Worm (Caenorhabditis elegans) whole organism, early embryonic: ENCODE measurements around the gene col-106.

ENCODE experiments used
- ama-1 ChIP-seq: fragments of 150-350 bp; optimal IDR thresholded peaks from 2 replicates; lab custom pipeline; 2014
- ceh-13 ChIP-seq: fragments of 200-800 bp; sonication (Bioruptor generic); optimal IDR thresholded peaks from 2 replicates; lab custom pipeline; 2018; ENCODE audit warnings: mild to moderate bottlenecking, missing genetic modification characterization, missing compliant biosample characterization
- ceh-36 ChIP-seq: sonication (generic microtip); optimal IDR thresholded peaks from 2 replicates; lab custom pipeline; 2016; ENCODE audit warnings: missing genetic modification characterization, inconsistent platforms, missing compliant biosample characterization
- flt-1 ChIP-seq: fragments of 200-800 bp; sonication (Bioruptor generic); IDR thresholded peaks from 2 replicates; pipeline ENCODE4 v1.3.6; 2022; ENCODE audit warnings: missing genetic modification characterization, missing compliant biosample characterization
- hnd-1 ChIP-seq: sonication (generic microtip); optimal IDR thresholded peaks from 2 replicates; lab custom pipeline; 2016; ENCODE audit warnings: missing genetic modification characterization, missing compliant biosample characterization
- scrt-1 ChIP-seq: fragments of 200-800 bp; sonication (Bioruptor generic); IDR thresholded peaks from 2 replicates; pipeline ENCODE4 v1.3.6; 2022; ENCODE audit warnings: missing genetic modification characterization, missing compliant biosample characterization
- sea-1 ChIP-seq: fragments of 200-800 bp; sonication (Bioruptor generic); conservative IDR thresholded peaks from 2 replicates; pipeline ENCODE4 v1.3.6; 2022; ENCODE audit warnings: missing genetic modification characterization, missing compliant biosample characterization
- tbx-11 ChIP-seq: fragments of 200-800 bp; sonication (Bioruptor generic); IDR thresholded peaks from 2 replicates; pipeline ENCODE4 v1.3.6; 2022; ENCODE audit warnings: missing genetic modification characterization, missing compliant biosample characterization
- tbx-37 ChIP-seq: fragments of 200-800 bp; sonication (Bioruptor generic); conservative IDR thresholded peaks from 2 replicates; pipeline ENCODE4 v1.3.6; 2022; ENCODE audit warnings: missing genetic modification reagents, missing genetic modification characterization, missing compliant biosample characterization
- tra-4 ChIP-seq: sonication (generic microtip); optimal IDR thresholded peaks from 2 replicates; lab custom pipeline; 2017; ENCODE audit warnings: missing genetic modification characterization, missing compliant biosample characterization

ce11 chrIV:1454194-1454593 is 6.4 kb downstream of the col-106 start:
- no peak for TF ChIP-seq hnd-1 (tag; lab: Kevin White, UChicago)
- TF ChIP-seq ama-1 (lab: Kevin White, UChicago), result no peak
- TF ChIP-seq flt-1 (GFP tag; lab: Robert Waterston, UW), result no peak
- no peak for TF ChIP-seq tra-4 (tag; lab: Kevin White, UChicago)
- no peak for TF ChIP-seq tbx-37 (GFP tag; lab: Robert Waterston, UW)
- no peak for TF ChIP-seq sea-1 (GFP tag; lab: Robert Waterston, UW)
- no peak for TF ChIP-seq ceh-13
- TF ChIP-seq scrt-1 (GFP tag; lab: Robert Waterston, UW), result no peak
- no peak for TF ChIP-seq ceh-36
- no peak for TF ChIP-seq tbx-11 (GFP tag; lab: Robert Waterston, UW)
